Fruit fly (Drosophila melanogaster) Kc167 (cell line): ENCODE measurements around the gene CG7453.

Source experiments
- Myc ChIP-seq: fragments of >200 bp; optimal IDR thresholded peaks from 2 replicates; lab custom pipeline; 2017; ENCODE audit warnings: missing external identifiers
- Sin3A ChIP-seq: fragments of >200 bp; optimal IDR thresholded peaks from 2 replicates; lab custom pipeline; 2018; ENCODE audit warnings: missing external identifiers
- h ChIP-seq: fragments of >200 bp; optimal IDR thresholded peaks from 3 replicates; lab custom pipeline; 2018; ENCODE audit warnings: missing external identifiers
- insv ChIP-seq: fragments of >200 bp; optimal IDR thresholded peaks from 3 replicates; lab custom pipeline; 2018; ENCODE audit warnings: missing external identifiers
- psq ChIP-seq: fragments of >200 bp; optimal IDR thresholded peaks from 2 replicates; lab custom pipeline; 2017; ENCODE audit warnings: missing external identifiers
- ttk ChIP-seq: sonication (Bioruptor generic); optimal IDR thresholded peaks from 2 replicates; lab custom pipeline; 2017; ENCODE audit warnings: missing external identifiers

CG7453 gene

DNA sequence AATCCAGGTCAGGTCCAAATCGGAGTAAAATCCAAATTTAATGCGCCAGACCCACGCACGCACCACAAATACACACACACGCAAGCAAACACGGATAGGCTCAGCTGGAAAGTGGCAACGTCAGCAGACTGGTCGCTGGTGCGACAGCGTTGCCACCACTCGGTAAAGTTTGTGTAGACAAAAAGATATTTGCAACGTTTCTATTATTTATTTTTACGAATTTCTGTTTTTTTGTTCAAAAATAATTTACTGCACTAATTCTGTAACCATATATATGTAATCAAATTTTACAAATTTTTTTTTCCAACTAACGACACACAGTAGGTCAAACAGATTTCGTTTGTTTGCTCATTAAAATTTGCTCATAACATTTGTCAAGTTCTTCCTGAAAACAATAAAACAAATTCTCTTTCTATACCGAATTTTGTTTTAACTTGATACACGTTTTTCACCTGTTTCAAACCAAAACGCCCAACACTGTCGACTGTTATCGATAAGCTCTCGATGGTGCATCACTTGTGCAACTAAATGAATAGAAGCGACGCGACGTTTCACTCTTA is at the start of gene CG7453, which contains the start of gene CG7556:
Gene CG7453, plus strand, starts transcription at position 478 of the 560 bp plus-strand sequence.
Gene CG7556, minus strand, starts transcription at position 135 of the 560 bp plus-strand sequence.
- TF ChIP-seq insv = no peak

DNA sequence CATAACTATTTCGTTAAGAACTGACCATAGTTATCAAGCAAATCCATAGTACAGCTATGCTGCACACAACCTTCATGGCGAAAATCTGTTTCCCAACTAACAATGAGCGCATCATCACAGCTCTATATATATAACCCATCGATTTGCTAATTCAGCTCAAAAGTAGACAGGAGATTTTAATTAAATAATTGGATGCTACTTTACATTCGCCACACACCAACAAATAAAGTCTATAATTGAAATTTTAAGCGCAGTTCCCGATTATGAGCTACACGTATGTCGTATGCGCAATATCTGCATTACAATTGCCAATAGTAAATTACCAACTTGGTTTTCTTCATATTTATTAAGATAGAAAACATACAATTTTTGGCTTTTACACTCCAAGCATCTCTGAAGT is 44.2 kb upstream of the CG7453 start, which contains the start of gene Obp18a:
Gene Obp18a, minus strand, starts transcription at position 101 of the 400 bp plus-strand sequence.
- TF ChIP-seq h (lab: Kevin White, UChicago) (no peak), Myc (lab: Kevin White, UChicago) (no peak), Sin3A (lab: Kevin White, UChicago) (no peak), psq (lab: Kevin White, UChicago) (no peak), ttk (lab: Kevin White, UChicago) (no peak), insv (no peak)

dm6 chrX:19144785-19145422 is 35.1 kb upstream of the CG7453 start:
- no peak for TF ChIP-seq Sin3A (lab: Kevin White, UChicago)
- TF ChIP-seq h (lab: Kevin White, UChicago) = no peak
- no peak for TF ChIP-seq Myc (lab: Kevin White, UChicago)
- no peak for TF ChIP-seq insv

DNA sequence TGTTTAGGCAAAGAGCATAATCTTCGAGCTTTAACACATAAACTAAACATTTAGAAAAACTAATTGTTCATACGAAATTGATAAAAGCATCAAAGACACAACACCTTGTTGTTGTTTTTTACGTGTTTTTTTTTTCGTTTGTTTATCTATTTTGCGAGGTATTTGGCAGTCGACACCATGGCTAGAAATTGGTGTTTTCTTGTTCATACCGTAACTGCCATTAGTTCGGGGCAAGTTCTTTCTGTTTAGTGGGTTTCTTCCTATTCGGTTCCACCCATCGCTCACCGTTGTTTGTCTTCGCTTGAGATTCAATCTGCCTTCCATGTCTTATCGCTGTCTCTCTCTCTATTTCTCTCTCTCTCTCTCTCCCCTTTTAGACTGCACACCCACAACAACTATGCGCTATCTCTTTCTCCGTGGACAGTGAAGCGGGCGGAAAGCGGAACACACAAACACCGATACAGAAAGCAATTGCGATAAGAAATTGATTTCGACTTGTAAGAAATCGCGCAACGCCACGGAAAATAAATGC is 33.5 kb upstream of the CG7453 start:
- TF ChIP-seq Myc (lab: Kevin White, UChicago) = no peak
- TF ChIP-seq ttk (lab: Kevin White, UChicago) = no peak
- no peak for TF ChIP-seq insv
- TF ChIP-seq Sin3A (lab: Kevin White, UChicago) = no peak
- TF ChIP-seq h (lab: Kevin White, UChicago) = no peak

- TF ChIP-seq Myc (lab: Kevin White, UChicago) = no peak
- no peak for TF ChIP-seq h (lab: Kevin White, UChicago)
- no peak for TF ChIP-seq Sin3A (lab: Kevin White, UChicago)
- no peak for TF ChIP-seq insv
- no peak for TF ChIP-seq ttk (lab: Kevin White, UChicago)
- no peak for TF ChIP-seq psq (lab: Kevin White, UChicago)
These were observed 31.9 kb upstream of the CG7453 start for dm6 chrX:19147939-19148641.

dm6 chrX:19148798-19149510 is 31.0 kb upstream of the CG7453 start:
- TF ChIP-seq Sin3A (lab: Kevin White, UChicago) (no peak), h (lab: Kevin White, UChicago) (no peak), Myc (lab: Kevin White, UChicago) (no peak), ttk (lab: Kevin White, UChicago) (no peak), insv (no peak), psq (lab: Kevin White, UChicago) (no peak)

dm6 chrX:19149511-19149876 is 30.5 kb upstream of the CG7453 start:
- TF ChIP-seq h (lab: Kevin White, UChicago) (no peak), Myc (lab: Kevin White, UChicago) (no peak), Sin3A (lab: Kevin White, UChicago) (no peak), psq (lab: Kevin White, UChicago) (no peak), ttk (lab: Kevin White, UChicago) (no peak), insv (no peak)

dm6 chrX:19152570-19153287 is 27.2 kb upstream of the CG7453 start:
- TF ChIP-seq psq (lab: Kevin White, UChicago) (no peak), ttk (lab: Kevin White, UChicago) (no peak), h (lab: Kevin White, UChicago) (no peak), Sin3A (lab: Kevin White, UChicago) (no peak), insv (no peak)

DNA sequence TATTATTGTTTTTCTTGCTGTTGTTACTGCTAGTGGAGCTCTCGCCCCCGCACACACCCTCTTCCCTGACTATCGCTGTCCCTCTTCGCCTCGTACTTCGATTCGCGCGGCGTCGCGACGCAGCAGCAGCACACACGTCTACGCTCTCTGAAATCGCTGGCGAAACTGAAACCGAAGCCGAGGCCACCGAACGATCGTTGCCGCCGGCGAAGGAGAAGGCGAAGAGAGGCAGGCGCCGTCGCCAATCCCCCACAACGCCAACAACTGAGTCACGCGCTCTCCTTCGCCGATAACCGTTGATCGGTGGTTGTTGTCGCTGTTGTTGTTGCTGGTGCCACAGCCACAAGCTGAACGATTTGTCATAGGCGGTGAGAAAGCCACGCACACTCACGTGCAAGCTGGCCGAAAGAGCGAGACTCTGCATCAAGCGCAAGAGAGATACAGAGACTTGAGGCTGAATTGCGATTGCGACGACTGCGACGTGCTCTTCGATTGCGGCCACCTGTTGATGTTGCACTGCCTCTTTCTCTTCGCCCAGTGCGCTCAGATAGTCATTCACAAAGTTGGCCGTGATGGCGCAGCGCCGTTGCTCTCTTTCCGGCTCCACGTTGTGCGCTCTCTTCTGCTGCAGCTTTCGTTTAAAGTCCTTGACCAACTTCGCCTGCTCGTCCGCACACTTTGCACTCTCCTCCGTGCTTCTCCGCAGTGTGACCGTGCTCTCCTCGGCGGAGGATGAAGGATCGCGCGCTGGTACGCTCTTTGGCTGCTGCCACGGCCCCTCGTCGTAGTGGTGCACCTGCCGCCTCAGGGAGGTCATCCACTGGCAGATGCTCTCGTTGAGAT is 26.5 kb upstream of the CG7453 start:
- TF ChIP-seq insv = no peak
- TF ChIP-seq Myc (lab: Kevin White, UChicago) = no peak
- no peak for TF ChIP-seq ttk (lab: Kevin White, UChicago)
- TF ChIP-seq h (lab: Kevin White, UChicago) = no peak
- TF ChIP-seq Sin3A (lab: Kevin White, UChicago) = no peak
- TF ChIP-seq psq (lab: Kevin White, UChicago) = no peak

DNA sequence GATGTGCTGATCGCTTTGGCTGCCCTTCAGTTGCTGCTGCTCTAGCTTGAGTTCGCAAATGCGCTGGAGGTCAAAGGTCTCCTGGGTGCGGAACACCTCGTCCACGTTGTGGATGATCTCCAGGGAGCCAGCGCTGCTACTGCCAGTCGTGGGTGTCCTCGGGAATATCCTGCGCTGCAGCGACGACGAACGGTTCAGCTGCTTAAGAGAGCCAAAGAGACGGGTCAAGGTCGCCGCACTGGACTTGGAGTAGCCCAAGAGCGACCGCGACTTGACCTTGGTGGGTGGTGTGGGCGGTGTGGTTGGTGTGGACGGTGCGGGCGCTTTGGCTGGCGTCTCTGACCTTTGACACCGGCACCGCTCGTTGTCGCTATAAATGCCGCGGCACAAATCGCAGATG is 25.7 kb upstream of the CG7453 start:
- TF ChIP-seq psq (lab: Kevin White, UChicago) (no peak), Sin3A (lab: Kevin White, UChicago) (no peak), Myc (lab: Kevin White, UChicago) (no peak), insv (no peak), h (lab: Kevin White, UChicago) (no peak), ttk (lab: Kevin White, UChicago) (no peak)
